Worm (Caenorhabditis elegans): ENCODE measurements around the gene F07A11.5.

The F07A11.5 gene

DNA sequence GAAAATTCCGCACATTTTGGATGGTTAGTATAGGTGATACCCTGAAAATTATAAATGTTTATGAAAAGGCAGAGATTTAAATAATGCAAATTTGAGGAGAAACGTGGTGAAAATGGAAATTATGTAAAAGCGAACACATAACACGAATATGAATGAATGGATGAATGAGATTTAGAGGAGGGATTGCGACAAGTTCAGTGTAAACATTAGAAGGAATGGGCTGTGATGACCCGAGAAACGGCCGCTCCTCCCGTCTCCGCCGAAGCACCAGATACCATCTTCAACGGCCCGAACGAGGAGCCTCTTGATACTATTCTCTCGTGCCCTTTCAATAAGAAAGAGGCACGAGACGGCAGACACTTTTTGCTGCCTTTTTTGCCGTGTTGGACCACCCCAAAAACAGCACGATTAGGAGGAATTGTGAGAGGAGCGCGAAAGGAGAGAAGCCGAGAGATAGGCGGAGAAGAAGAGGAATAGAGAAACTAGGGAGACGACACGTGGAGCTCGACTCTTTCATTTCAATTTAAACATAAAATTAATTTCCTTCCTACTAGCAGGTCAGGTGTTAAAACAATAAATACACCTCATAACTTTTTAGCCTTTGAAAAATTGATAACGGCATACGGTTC is 16.6 kb upstream of the F07A11.5 start, which contains the start of gene gfat-1 (continued):
- TF ChIP-seq ceh-27 (GFP tag; optimal IDR thresholded peaks at IDR 0.05) (no peak), mcd-1 (GFP tag; IDR thresholded peaks at IDR 0.05) (peak; percentile 39), dpl-1 (GFP tag; optimal IDR thresholded peaks at IDR 0.05) (no peak), ztf-26 (tag; optimal IDR thresholded peaks at IDR 0.05) (no peak), ztf-22 (GFP tag; optimal IDR thresholded peaks at IDR 0.05) (no peak), B0035.1 (tag; optimal IDR thresholded peaks at IDR 0.05) (no peak), somi-1 (GFP tag; optimal IDR thresholded peaks at IDR 0.05) (no peak), tlf-1 (GFP tag; optimal IDR thresholded peaks at IDR 0.05) (no peak), nfya-2 (GFP tag; IDR thresholded peaks at IDR 0.05) (no peak), ama-1 (optimal IDR thresholded peaks at IDR 0.05) (no peak), ama-1 (GFP tag; optimal IDR thresholded peaks at IDR 0.05) (no peak), repo-1 (tag; optimal IDR thresholded peaks at IDR 0.05) (no peak), dpff-1 (tag; optimal IDR thresholded peaks at IDR 0.05) (no peak), ztf-6 (GFP tag; IDR thresholded peaks at IDR 0.05) (no peak), snpc-3.4 (tag; optimal IDR thresholded peaks at IDR 0.05) (no peak)

DNA sequence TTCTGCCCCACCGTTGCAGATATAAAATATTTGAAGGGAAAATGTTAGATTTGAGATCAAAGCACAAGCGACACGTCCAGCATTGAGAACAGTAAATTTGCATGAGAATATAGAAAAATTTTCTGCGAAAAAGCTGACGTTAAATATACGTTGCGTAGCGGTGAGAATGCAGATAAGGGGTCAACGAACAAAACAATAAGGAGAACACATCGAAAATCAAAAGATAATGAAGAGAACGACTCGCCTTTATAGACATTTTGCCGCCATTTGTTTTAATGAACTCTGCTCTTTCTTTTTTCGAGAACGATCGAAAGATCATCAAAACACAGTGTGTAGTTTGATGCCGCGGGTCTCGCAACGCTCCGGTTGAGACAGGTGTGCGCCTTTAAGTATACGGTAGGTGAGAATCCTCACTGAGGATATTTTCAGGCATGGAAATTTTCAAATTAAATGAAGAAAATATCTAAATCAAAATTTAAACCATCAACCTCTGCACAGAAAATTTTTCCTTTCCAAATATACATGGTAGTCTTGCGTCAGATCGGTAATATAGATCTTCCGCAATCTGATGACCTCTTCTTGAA is 15.9 kb upstream of the F07A11.5 start:
- TF ChIP-seq zim-3 (tag; optimal IDR thresholded peaks at IDR 0.05) (no peak), nfyb-1 (GFP tag; IDR thresholded peaks at IDR 0.05) (no peak), ceh-40 (GFP tag; IDR thresholded peaks at IDR 0.05) (no peak), rpc-1 (optimal IDR thresholded peaks at IDR 0.05) (no peak), rpc-1 (tag; optimal IDR thresholded peaks at IDR 0.05) (no peak), K11D2.4 (GFP tag; IDR thresholded peaks at IDR 0.05) (no peak), lir-1 (GFP tag; conservative IDR thresholded peaks at IDR 0.05) (no peak), madf-6 (GFP tag; IDR thresholded peaks at IDR 0.05) (peak; percentile 96), ceh-79 (tag; optimal IDR thresholded peaks at IDR 0.05) (no peak), nhr-80 (tag; optimal IDR thresholded peaks at IDR 0.05) (peak; percentile 49), F52B5.7 (tag; optimal IDR thresholded peaks at IDR 0.05) (no peak), aptf-2 (GFP tag; conservative IDR thresholded peaks at IDR 0.05) (no peak), cebp-1 (GFP tag; IDR thresholded peaks at IDR 0.05) (no peak), cebp-1 (tag; optimal IDR thresholded peaks at IDR 0.05) (peak; percentile 28), nhr-90 (tag; optimal IDR thresholded peaks at IDR 0.05) (no peak), F23B12.7 (tag; optimal IDR thresholded peaks at IDR 0.05; ENCODE audit: insufficient read depth) (no peak), B0035.1 (tag; optimal IDR thresholded peaks at IDR 0.05) (no peak), ztf-25 (GFP tag; IDR thresholded peaks at IDR 0.05) (no peak), lag-1 (GFP tag; IDR thresholded peaks at IDR 0.05) (no peak), hlh-26 (GFP tag; conservative IDR thresholded peaks at IDR 0.05) (no peak), snpc-1.1 (tag; optimal IDR thresholded peaks at IDR 0.05; ENCODE audit: insufficient read depth) (no peak), lin-35 (GFP tag; optimal IDR thresholded peaks at IDR 0.05) (peak in 1 of 3 experiments; percentile 9), nfya-2 (GFP tag; IDR thresholded peaks at IDR 0.05) (no peak), xnd-1 (tag; optimal IDR thresholded peaks at IDR 0.05) (peak; percentile 75), mxl-1 (tag; optimal IDR thresholded peaks at IDR 0.05) (no peak), dpff-1 (tag; optimal IDR thresholded peaks at IDR 0.05) (no peak), C06A6.2 (GFP tag; conservative IDR thresholded peaks at IDR 0.05) (no peak), mel-28 (tag; optimal IDR thresholded peaks at IDR 0.05; ENCODE audit: borderline replicate concordance) (no peak), K12H6.12 (tag; optimal IDR thresholded peaks at IDR 0.05) (no peak), him-1 (tag; optimal IDR thresholded peaks at IDR 0.05) (peak; percentile 26), bed-1 (GFP tag; IDR thresholded peaks at IDR 0.05) (no peak), attf-5 (GFP tag; optimal IDR thresholded peaks at IDR 0.05) (no peak), lin-26 (GFP tag; IDR thresholded peaks at IDR 0.05) (0 out of 2 replicates have a peak, but pooled peaks have one; percentile 36), Y67H2A.10 (GFP tag; conservative IDR thresholded peaks at IDR 0.05) (no peak), lsy-27 (tag; optimal IDR thresholded peaks at IDR 0.05; ENCODE audit: borderline replicate concordance, insufficient read depth) (no peak), B0336.3 (GFP tag; IDR thresholded peaks at IDR 0.05) (no peak)

Measured in whole organism, young adult.